Worm (Caenorhabditis elegans) whole organism, L1 larva: ENCODE measurements around the gene farl-11.

Experiments used
- C16A3.4 ChIP-seq: fragments of 150-350 bp; optimal IDR thresholded peaks from 2 replicates; lab custom pipeline; 2014; ENCODE audit warnings: missing biosample characterization, missing genetic modification characterization
- aly-2 ChIP-seq: fragments of 150-350 bp; optimal IDR thresholded peaks from 2 replicates; lab custom pipeline; 2014; ENCODE audit warnings: missing biosample characterization, missing genetic modification characterization
- lin-14 ChIP-seq: fragments of 200-800 bp; sonication (Bioruptor generic); optimal IDR thresholded peaks from 2 replicates; lab custom pipeline; 2018; ENCODE audit warnings: mild to moderate bottlenecking, missing genetic modification characterization, moderate library complexity, missing compliant biosample characterization
- lsy-2 ChIP-seq, 2 experiments: fragments of 150-350 bp; optimal IDR thresholded peaks; 2 replicates each; lab custom pipeline; 2014; ENCODE audit warnings: missing biosample characterization in 2 of 2, missing genetic modification characterization in 2 of 2
- mdl-1 ChIP-seq, 2 experiments: fragments of 150-350 bp; optimal IDR thresholded peaks; 2 replicates each; lab custom pipeline; 2014 to 2017; ENCODE audit warnings: missing biosample characterization in 2 of 2, missing genetic modification characterization in 2 of 2, inconsistent platforms in 1 of 2
- nhr-77 ChIP-seq: fragments of 150-350 bp; optimal IDR thresholded peaks from 2 replicates; lab custom pipeline; 2014; ENCODE audit warnings: missing biosample characterization, missing genetic modification characterization

- no peak for TF ChIP-seq C16A3.4
- TF ChIP-seq lin-14 (GFP tag; lab: Kevin White, UChicago): no peak
- no peak for TF ChIP-seq lsy-2 (tag; optimal IDR thresholded peaks at IDR 0.05; lab: Kevin White, UChicago)
- no peak for TF ChIP-seq nhr-77
- no peak for TF ChIP-seq mdl-1 (tag; optimal IDR thresholded peaks at IDR 0.05; lab: Kevin White, UChicago)
- no peak for TF ChIP-seq aly-2 (tag; lab: Kevin White, UChicago)
These were observed 10.8 kb upstream of the farl-11 start, which contains the start of gene cutl-5 for ce11 chrII:7115638-7116037.
